Worm (Caenorhabditis elegans) whole organism, young adult: ENCODE data around the gene slc-9B.1.
A peak's percentile ranks its signal among the peaks of the same experiment; 100 is the strongest.

Experiments used
- B0261.1 ChIP-seq: sonication (generic microtip); optimal IDR thresholded peaks from 2 replicates; lab custom pipeline; 2016; ENCODE audit warnings: mild to moderate bottlenecking, missing genetic modification characterization, moderate library complexity, missing compliant biosample characterization
- C06A6.2 ChIP-seq: fragments of 200-800 bp; sonication (Bioruptor generic); conservative IDR thresholded peaks from 2 replicates; pipeline ENCODE4 v1.3.6; 2022; ENCODE audit warnings: missing genetic modification characterization, missing compliant biosample characterization
- F37B4.10 ChIP-seq: fragments of 200-800 bp; sonication (Bioruptor generic); IDR thresholded peaks from 2 replicates; pipeline ENCODE4 v1.3.6; 2022; ENCODE audit warnings: missing genetic modification characterization, missing compliant biosample characterization
- F57A8.1 ChIP-seq: fragments of 200-800 bp; sonication (Bioruptor generic); optimal IDR thresholded peaks from 2 replicates; lab custom pipeline; 2018; ENCODE audit warnings: mild to moderate bottlenecking, missing genetic modification characterization, moderate library complexity, missing compliant biosample characterization
- K11D2.4 ChIP-seq: fragments of 200-800 bp; sonication (Bioruptor generic); IDR thresholded peaks from 2 replicates; pipeline ENCODE4 v1.3.6; 2022; ENCODE audit warnings: missing genetic modification reagents, missing genetic modification characterization, missing compliant biosample characterization
- T07F8.4 ChIP-seq: sonication (generic microtip); optimal IDR thresholded peaks from 2 replicates; lab custom pipeline; 2016; ENCODE audit warnings: mild to moderate bottlenecking, missing genetic modification characterization, moderate library complexity, missing compliant biosample characterization
- T26A5.8 ChIP-seq: sonication (generic microtip); optimal IDR thresholded peaks from 2 replicates; lab custom pipeline; 2016; ENCODE audit warnings: missing genetic modification characterization, missing compliant biosample characterization
- Y53F4B.3 ChIP-seq: fragments of 200-800 bp; sonication (Bioruptor generic); IDR thresholded peaks from 2 replicates; pipeline ENCODE4 v1.3.6; 2022; ENCODE audit warnings: missing genetic modification reagents, missing genetic modification characterization, missing compliant biosample characterization
- Y95B8A.8 ChIP-seq: fragments of 200-800 bp; sonication (Bioruptor generic); IDR thresholded peaks from 2 replicates; pipeline ENCODE4 v1.3.6; 2022; ENCODE audit warnings: missing genetic modification reagents, missing genetic modification characterization, missing compliant biosample characterization
- akir-1 ChIP-seq: fragments of 200-800 bp; sonication (Bioruptor generic); optimal IDR thresholded peaks from 2 replicates; lab custom pipeline; 2018; ENCODE audit warnings: mild to moderate bottlenecking, missing genetic modification characterization, moderate library complexity, missing compliant biosample characterization
- atf-7 ChIP-seq: sonication (generic microtip); optimal IDR thresholded peaks from 2 replicates; lab custom pipeline; 2017; ENCODE audit warnings: mild to moderate bottlenecking, missing genetic modification characterization, missing compliant biosample characterization
- cebp-2 ChIP-seq: fragments of 200-800 bp; sonication (Bioruptor generic); IDR thresholded peaks from 2 replicates; pipeline ENCODE4 v1.3.6; 2022; ENCODE audit warnings: missing genetic modification characterization, missing compliant biosample characterization
- ceh-100 ChIP-seq: fragments of 200-800 bp; sonication (Bioruptor generic); IDR thresholded peaks from 2 replicates; pipeline ENCODE4 v1.3.6; 2022; ENCODE audit warnings: missing genetic modification reagents, missing genetic modification characterization, missing compliant biosample characterization
- ceh-27 ChIP-seq: fragments of 200-800 bp; sonication (Bioruptor generic); optimal IDR thresholded peaks from 2 replicates; lab custom pipeline; 2018; ENCODE audit warnings: mild to moderate bottlenecking, missing genetic modification characterization, moderate library complexity, missing compliant biosample characterization
- chd-7 ChIP-seq: sonication (generic microtip); optimal IDR thresholded peaks from 2 replicates; lab custom pipeline; 2016; ENCODE audit warnings: mild to moderate bottlenecking, missing genetic modification characterization, moderate library complexity, missing compliant biosample characterization
- dpl-1 ChIP-seq: fragments of 150-350 bp; optimal IDR thresholded peaks from 2 replicates; lab custom pipeline; 2014; ENCODE audit warnings: missing biosample characterization, missing genetic modification reagents, missing genetic modification characterization
- efl-1 ChIP-seq: fragments of 150-350 bp; optimal IDR thresholded peaks from 2 replicates; lab custom pipeline; 2014; ENCODE audit warnings: missing biosample characterization, missing genetic modification reagents, missing genetic modification characterization
- egl-44 ChIP-seq: fragments of 200-800 bp; sonication (Bioruptor generic); IDR thresholded peaks from 2 replicates; pipeline ENCODE4 v1.3.6; 2022; ENCODE audit warnings: missing genetic modification reagents, missing genetic modification characterization, missing compliant biosample characterization
- ekl-4 ChIP-seq: fragments of 200-800 bp; sonication (Bioruptor generic); IDR thresholded peaks from 2 replicates; pipeline ENCODE4 v1.3.6; 2022; ENCODE audit warnings: missing genetic modification reagents, missing genetic modification characterization, missing compliant biosample characterization
- fkh-3 ChIP-seq: sonication (generic microtip); optimal IDR thresholded peaks from 2 replicates; lab custom pipeline; 2016; ENCODE audit warnings: mild to moderate bottlenecking, missing genetic modification characterization, missing compliant biosample characterization
- hlh-26 ChIP-seq: fragments of 200-800 bp; sonication (Bioruptor generic); conservative IDR thresholded peaks from 2 replicates; pipeline ENCODE4 v1.3.6; 2022; ENCODE audit warnings: missing genetic modification reagents, missing genetic modification characterization, missing compliant biosample characterization
- hmg-20 ChIP-seq: fragments of 200-800 bp; sonication (Bioruptor generic); IDR thresholded peaks from 2 replicates; pipeline ENCODE4 v1.3.6; 2022; ENCODE audit warnings: missing genetic modification reagents, missing genetic modification characterization, missing compliant biosample characterization
- lag-1 ChIP-seq: fragments of 200-800 bp; sonication (Bioruptor generic); IDR thresholded peaks from 2 replicates; pipeline ENCODE4 v1.3.6; 2022; ENCODE audit warnings: missing genetic modification reagents, missing genetic modification characterization, missing compliant biosample characterization
- lin-26 ChIP-seq: fragments of 200-800 bp; sonication (Bioruptor generic); IDR thresholded peaks from 2 replicates; pipeline ENCODE4 v1.3.6; 2022; ENCODE audit warnings: missing genetic modification reagents, missing genetic modification characterization, missing compliant biosample characterization
- lin-54 ChIP-seq: fragments of 200-800 bp; sonication (Bioruptor generic); optimal IDR thresholded peaks from 2 replicates; lab custom pipeline; 2018; ENCODE audit warnings: mild to moderate bottlenecking, missing genetic modification characterization, missing compliant biosample characterization
- madf-6 ChIP-seq: fragments of 200-800 bp; sonication (Bioruptor generic); IDR thresholded peaks from 2 replicates; pipeline ENCODE4 v1.3.6; 2022; ENCODE audit warnings: missing genetic modification reagents, missing genetic modification characterization, missing compliant biosample characterization
- mcd-1 ChIP-seq: fragments of 200-800 bp; sonication (Bioruptor generic); IDR thresholded peaks from 2 replicates; pipeline ENCODE4 v1.3.6; 2022; ENCODE audit warnings: missing genetic modification reagents, missing genetic modification characterization, missing compliant biosample characterization
- mel-28 ChIP-seq: sonication (generic microtip); optimal IDR thresholded peaks from 2 replicates; lab custom pipeline; 2016; ENCODE audit warnings: borderline replicate concordance, mild to moderate bottlenecking, missing genetic modification characterization, missing compliant biosample characterization
- nfya-1 ChIP-seq: sonication (generic microtip); optimal IDR thresholded peaks from 2 replicates; lab custom pipeline; 2017; ENCODE audit warnings: antibody characterized with exemption, missing compliant biosample characterization, missing genetic modification characterization, borderline replicate concordance; ENCODE audit not compliant: insufficient read depth
- nhr-120 ChIP-seq: fragments of 200-800 bp; sonication (Bioruptor generic); IDR thresholded peaks from 2 replicates; pipeline ENCODE4 v1.3.6; 2022; ENCODE audit warnings: missing genetic modification characterization, missing compliant biosample characterization
- pha-4 ChIP-seq: fragments of 150-350 bp; sonication (generic microtip); optimal IDR thresholded peaks from 2 replicates; lab custom pipeline; 2014; ENCODE audit warnings: missing biosample characterization, missing genetic modification reagents, missing genetic modification characterization
- rcor-1 ChIP-seq: fragments of 200-800 bp; sonication (Bioruptor generic); IDR thresholded peaks from 2 replicates; pipeline ENCODE4 v1.3.6; 2022; ENCODE audit warnings: missing genetic modification reagents, missing genetic modification characterization, missing compliant biosample characterization
- repo-1 ChIP-seq: sonication (generic microtip); optimal IDR thresholded peaks from 2 replicates; lab custom pipeline; 2017; ENCODE audit warnings: mild to moderate bottlenecking, missing genetic modification characterization, missing compliant biosample characterization
- rpc-1 ChIP-seq, 2 experiments: fragments of 150-350 bp in 1 of 2; sonication (generic microtip) in 1 of 2; optimal IDR thresholded peaks; 2 replicates each; lab custom pipeline; 2014 to 2018; ENCODE audit warnings: missing biosample characterization in 1 of 2, missing genetic modification characterization in 1 of 2, missing genetic modification reagents in 1 of 2, missing genotype in 1 of 2
- snpc-1.1 ChIP-seq: sonication (generic microtip); optimal IDR thresholded peaks from 2 replicates; lab custom pipeline; 2017; ENCODE audit warnings: missing genetic modification characterization, mild to moderate bottlenecking, missing compliant biosample characterization, antibody characterized with exemption, moderate library complexity, missing genotype, missing genetic modification reagents; ENCODE audit not compliant: insufficient read depth
- tbp1 ChIP-seq: fragments of 200-800 bp; sonication (Bioruptor generic); optimal IDR thresholded peaks from 2 replicates; lab custom pipeline; 2018; ENCODE audit warnings: mild to moderate bottlenecking, missing genetic modification characterization, missing compliant biosample characterization
- ztf-25 ChIP-seq: fragments of 200-800 bp; sonication (Bioruptor generic); IDR thresholded peaks from 2 replicates; pipeline ENCODE4 v1.3.6; 2022; ENCODE audit warnings: missing genetic modification reagents, missing genetic modification characterization, missing compliant biosample characterization

The slc-9B.1 gene

DNA sequence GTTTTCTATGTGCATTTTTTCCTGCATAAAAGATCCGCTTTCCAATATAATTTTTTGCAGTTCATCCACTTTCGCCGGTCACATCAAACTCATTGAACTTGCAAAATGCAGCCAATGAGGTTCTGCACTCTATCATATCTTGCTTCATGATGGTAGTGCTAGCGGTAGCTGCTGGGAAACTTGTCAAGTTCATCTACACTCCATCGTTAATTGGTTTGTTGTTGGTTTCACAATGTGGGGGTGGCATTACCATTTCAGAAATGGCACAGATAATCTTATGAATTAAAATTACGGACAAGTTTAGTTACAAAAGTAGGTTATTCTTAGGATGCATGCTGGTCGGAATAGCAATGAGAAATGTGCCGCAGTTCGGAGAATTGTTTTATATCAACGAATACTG lies 4.9 kb upstream of the slc-9B.1 start:
- TF ChIP-seq madf-6 (no peak), efl-1 (GFP tag; lab: Kevin White, UChicago) (no peak), Y95B8A.8 (GFP tag; lab: Robert Waterston, UW) (no peak), F57A8.1 (no peak), repo-1 (tag; lab: Kevin White, UChicago) (no peak), T07F8.4 (no peak), C06A6.2 (GFP tag; lab: Robert Waterston, UW) (no peak), nhr-120 (no peak), akir-1 (GFP tag; lab: Kevin White, UChicago) (no peak), ceh-27 (GFP tag; lab: Kevin White, UChicago) (no peak), ekl-4 (GFP tag; lab: Robert Waterston, UW) (no peak)
- TF ChIP-seq, all 124 proteins: peak for 0

DNA sequence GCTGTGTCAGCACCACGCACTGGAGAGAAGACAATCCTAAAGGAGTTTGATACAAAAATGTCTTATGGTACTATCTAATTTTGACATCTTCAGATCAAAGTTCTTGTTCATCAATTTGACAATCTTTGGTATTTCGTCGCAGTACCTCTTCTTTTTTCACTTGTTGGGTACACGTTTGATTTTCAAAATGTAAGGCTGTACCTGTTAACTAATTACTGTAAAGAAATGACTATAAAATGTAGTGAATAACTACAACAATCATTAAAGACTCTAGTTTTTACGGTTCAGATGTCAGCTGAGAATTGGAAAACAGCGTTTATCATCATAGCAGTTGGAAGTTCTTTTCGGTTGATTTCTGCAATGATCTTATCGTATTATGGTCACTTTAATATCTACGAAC lies 2.3 kb upstream of the slc-9B.1 start:
- no peak for TF ChIP-seq pha-4 (tag; lab: Kevin White, UChicago)
- TF ChIP-seq F37B4.10 (GFP tag; lab: Robert Waterston, UW): no peak
- no peak for TF ChIP-seq mel-28 (tag; lab: Kevin White, UChicago)
- TF ChIP-seq T26A5.8 (tag; lab: Kevin White, UChicago): no peak
- TF ChIP-seq K11D2.4: no peak
- TF ChIP-seq B0261.1 (tag; lab: Kevin White, UChicago): no peak

ce11 chrX:10285634-10286033 lies 6.2 kb downstream of the slc-9B.1 start, which contains the start of gene npr-6:
npr-6 (minus strand) TSS chrX:10285734.
- no peak for TF ChIP-seq snpc-1.1 (tag; lab: Kevin White, UChicago)
- no peak for TF ChIP-seq hmg-20
- TF ChIP-seq chd-7: no peak
- TF ChIP-seq atf-7 (tag; lab: Kevin White, UChicago): no peak
- TF ChIP-seq lag-1: no peak
- no peak for TF ChIP-seq nfya-1 (tag; lab: Kevin White, UChicago)
- no peak for TF ChIP-seq efl-1 (GFP tag; lab: Kevin White, UChicago)
- TF ChIP-seq fkh-3: no peak
- TF ChIP-seq F57A8.1: no peak

ce11 chrX:10297410-10297809 lies 18.0 kb downstream of the slc-9B.1 start:
- no peak for TF ChIP-seq tbp1 (GFP tag; lab: Kevin White, UChicago)
- TF ChIP-seq Y53F4B.3 (GFP tag; lab: Robert Waterston, UW): no peak
- TF ChIP-seq lin-54 (GFP tag; lab: Kevin White, UChicago): no peak
- TF ChIP-seq hlh-26 (GFP tag; lab: Robert Waterston, UW): no peak
- TF ChIP-seq dpl-1 (GFP tag; lab: Kevin White, UChicago): no peak
- TF ChIP-seq lin-26 (GFP tag; lab: Robert Waterston, UW): no peak

DNA sequence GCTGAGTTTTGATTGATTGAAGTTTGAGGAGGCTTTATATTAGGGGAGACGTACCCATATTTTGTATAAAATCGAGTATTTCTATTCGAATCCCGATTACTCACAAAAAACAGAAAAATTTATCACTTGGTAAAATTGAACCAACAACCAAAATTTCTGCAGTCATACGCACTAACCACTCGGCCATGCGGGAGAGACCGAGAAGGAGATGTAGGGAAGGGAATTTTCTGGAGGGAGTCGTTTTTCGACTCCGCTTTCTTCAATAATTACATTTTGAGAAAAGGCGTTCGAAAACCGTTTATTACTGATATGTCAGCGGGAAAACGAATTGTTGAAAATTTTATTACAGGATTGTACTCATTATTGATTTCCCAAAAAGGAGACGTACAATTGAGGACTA lies 19.5 kb downstream of the slc-9B.1 start:
- 0 out of 2 replicates have a peak, but pooled peaks have one; percentile 62 for TF ChIP-seq cebp-2 (GFP tag; lab: Robert Waterston, UW)
- TF ChIP-seq ceh-100 (GFP tag; lab: Robert Waterston, UW): peak; percentile 31; the same call in 1 of the 2 replicates
- TF ChIP-seq lin-26 (GFP tag; lab: Robert Waterston, UW): peak; percentile 88
- peak; percentile 85 for TF ChIP-seq tbp1 (GFP tag; lab: Kevin White, UChicago)
- 0 out of 2 replicates have a peak, but pooled peaks have one; percentile 58 for TF ChIP-seq nhr-120
- TF ChIP-seq mcd-1 (GFP tag; lab: Robert Waterston, UW): 0 out of 2 replicates have a peak, but pooled peaks have one; percentile 14
- TF ChIP-seq rpc-1 (optimal IDR thresholded peaks at IDR 0.05; lab: Kevin White, UChicago): peak; percentile 35
- TF ChIP-seq rpc-1 (tag; optimal IDR thresholded peaks at IDR 0.05; lab: Kevin White, UChicago): peak; percentile 62
- 0 out of 2 replicates have a peak, but pooled peaks have one; percentile 4 for TF ChIP-seq egl-44 (GFP tag; lab: Robert Waterston, UW)
- TF ChIP-seq rcor-1: peak; percentile 61
- peak; percentile 58 for TF ChIP-seq B0261.1 (tag; lab: Kevin White, UChicago)
- peak; percentile 57; the same call in 1 of the 2 replicates for TF ChIP-seq ztf-25
